Worm (Caenorhabditis elegans) whole organism, midembryonic: ENCODE data around the gene lim-8.

Experiments
- T22C8.4 ChIP-seq: fragments of 200-800 bp; sonication (Bioruptor generic); IDR thresholded peaks from 2 replicates; pipeline ENCODE4 v1.3.6; 2022; ENCODE audit warnings: missing genetic modification characterization, missing compliant biosample characterization
- cog-1 ChIP-seq: sonication (generic microtip); optimal IDR thresholded peaks from 2 replicates; lab custom pipeline; 2016; ENCODE audit warnings: missing genetic modification characterization, missing compliant biosample characterization
- flt-1 ChIP-seq: fragments of 200-800 bp; sonication (Bioruptor generic); IDR thresholded peaks from 2 replicates; pipeline ENCODE4 v1.3.6; 2022; ENCODE audit warnings: missing genetic modification characterization, missing compliant biosample characterization
- klf-2 ChIP-seq: fragments of 200-800 bp; sonication (Bioruptor generic); conservative IDR thresholded peaks from 2 replicates; pipeline ENCODE4 v1.3.6; 2022; ENCODE audit warnings: missing genetic modification reagents, missing genetic modification characterization, missing compliant biosample characterization
- med-1 ChIP-seq: sonication (generic microtip); optimal IDR thresholded peaks from 2 replicates; lab custom pipeline; 2017; ENCODE audit warnings: missing genetic modification characterization, mild to moderate bottlenecking, missing compliant biosample characterization, antibody characterized with exemption, missing genetic modification reagents; ENCODE audit not compliant: insufficient read depth
- ref-1 ChIP-seq: fragments of 200-800 bp; sonication (Bioruptor generic); conservative IDR thresholded peaks from 2 replicates; pipeline ENCODE4 v1.3.6; 2022; ENCODE audit warnings: missing genetic modification reagents, missing genetic modification characterization, missing compliant biosample characterization
- tab-1 ChIP-seq: fragments of 200-800 bp; sonication (Bioruptor generic); IDR thresholded peaks from 2 replicates; pipeline ENCODE4 v1.3.6; 2022; ENCODE audit warnings: missing genetic modification characterization, missing compliant biosample characterization
- ztf-23 ChIP-seq: fragments of 200-800 bp; sonication (Bioruptor generic); IDR thresholded peaks from 2 replicates; pipeline ENCODE4 v1.3.6; 2022; ENCODE audit warnings: missing genetic modification reagents, missing genetic modification characterization, missing compliant biosample characterization
- ztf-29 ChIP-seq: fragments of 200-800 bp; sonication (Bioruptor generic); IDR thresholded peaks from 2 replicates; pipeline ENCODE4 v1.3.6; 2022; ENCODE audit warnings: missing genetic modification reagents, missing genetic modification characterization, missing compliant biosample characterization

ce11 chrIII:6802488-6802887, at the start of gene lim-8:
- TF ChIP-seq tab-1 (GFP tag; lab: Robert Waterston, UW) (no peak), ztf-29 (GFP tag; lab: Robert Waterston, UW) (no peak), T22C8.4 (no peak), med-1 (GFP tag; lab: Kevin White, UChicago) (no peak), klf-2 (no peak), flt-1 (GFP tag; lab: Robert Waterston, UW) (no peak), ztf-23 (GFP tag; lab: Robert Waterston, UW) (no peak), cog-1 (tag; lab: Kevin White, UChicago) (no peak), ref-1 (GFP tag; lab: Robert Waterston, UW) (no peak)
